Fruit fly (Drosophila melanogaster) whole organism, embryonic: ENCODE results near the gene Sys1.

ENCODE experiments used
- Adf1 ChIP-seq: fragments of 200-800 bp; sonication (Bioruptor generic); IDR thresholded peaks from 2 replicates; pipeline ENCODE4 v1.3.6; 2022; ENCODE audit warnings: missing biosample characterization, missing genetic modification characterization
- Blimp-1 ChIP-seq: fragments of 200-800 bp; sonication (Bioruptor generic); optimal IDR thresholded peaks from 3 replicates; lab custom pipeline; 2018; ENCODE audit warnings: missing biosample characterization, missing genetic modification characterization, mild to moderate bottlenecking, moderate library complexity, missing genetic modification reagents
- CG11398 ChIP-seq: fragments of 200-800 bp; sonication (Bioruptor generic); optimal IDR thresholded peaks from 2 replicates; lab custom pipeline; 2016; ENCODE audit warnings: missing biosample characterization, missing genetic modification characterization
- CG15479 ChIP-seq: fragments of 200-800 bp; sonication (Bioruptor generic); optimal IDR thresholded peaks from 3 replicates; lab custom pipeline; 2019; ENCODE audit warnings: missing biosample characterization, mild to moderate bottlenecking, missing genetic modification characterization, moderate library complexity
- CG1602 ChIP-seq: fragments of 200-800 bp; sonication (Bioruptor generic); optimal IDR thresholded peaks from 3 replicates; lab custom pipeline; 2016; ENCODE audit warnings: missing biosample characterization, missing genetic modification characterization
- CG17802 ChIP-seq: fragments of 200-800 bp; sonication (Bioruptor generic); optimal IDR thresholded peaks from 2 replicates; lab custom pipeline; 2018; ENCODE audit warnings: missing biosample characterization, mild to moderate bottlenecking, missing genetic modification characterization, moderate library complexity
- CG17912 ChIP-seq: fragments of 200-800 bp; sonication (Bioruptor generic); optimal IDR thresholded peaks from 2 replicates; lab custom pipeline; 2018; ENCODE audit warnings: missing biosample characterization, mild to moderate bottlenecking, missing genetic modification characterization
- CG32532 ChIP-seq: fragments of 200-800 bp; sonication (Bioruptor generic); IDR thresholded peaks from 2 replicates; pipeline ENCODE4 v1.3.6; 2022; ENCODE audit warnings: missing biosample characterization, missing genetic modification characterization
- CG33557 ChIP-seq: fragments of 200-800 bp; sonication (Bioruptor generic); optimal IDR thresholded peaks from 2 replicates; lab custom pipeline; 2019; ENCODE audit warnings: missing biosample characterization, mild to moderate bottlenecking, missing genetic modification characterization, moderate library complexity
- CG3407 ChIP-seq: fragments of 200-800 bp; sonication (Bioruptor generic); optimal IDR thresholded peaks from 2 replicates; lab custom pipeline; 2018; ENCODE audit warnings: missing biosample characterization, mild to moderate bottlenecking, missing genetic modification characterization
- CG4282 ChIP-seq: fragments of 200-800 bp; sonication (Bioruptor generic); optimal IDR thresholded peaks from 2 replicates; lab custom pipeline; 2016; ENCODE audit warnings: missing biosample characterization, missing genetic modification characterization
- CG4730 ChIP-seq: fragments of 200-800 bp; sonication (Bioruptor generic); IDR thresholded peaks from 2 replicates; pipeline ENCODE4 v1.3.6; 2022; ENCODE audit warnings: missing biosample characterization, missing genetic modification characterization
- CG6791 ChIP-seq: fragments of 200-800 bp; sonication (Bioruptor generic); IDR thresholded peaks from 3 replicates; pipeline ENCODE4 v1.3.6; 2022; ENCODE audit warnings: missing biosample characterization, missing genetic modification characterization; ENCODE audit not compliant: partially characterized antibody
- CG8388 ChIP-seq: fragments of 200-800 bp; sonication (Bioruptor generic); optimal IDR thresholded peaks from 2 replicates; lab custom pipeline; 2019; ENCODE audit warnings: missing biosample characterization, mild to moderate bottlenecking, missing genetic modification characterization, moderate library complexity
- CG9817 ChIP-seq: fragments of 200-800 bp; sonication (Bioruptor generic); optimal IDR thresholded peaks from 2 replicates; lab custom pipeline; 2018; ENCODE audit warnings: missing biosample characterization, mild to moderate bottlenecking, missing genetic modification characterization, moderate library complexity
- D ChIP-seq, 2 experiments: fragments of 200-800 bp in 1 of 2; fragments of >200 bp in 1 of 2; sonication (Bioruptor generic) in 1 of 2; optimal IDR thresholded peaks; 2 replicates in 1 of 2; 3 replicates in 1 of 2; lab custom pipeline; 2017; ENCODE audit warnings: mild to moderate bottlenecking in 1 of 2, missing biosample characterization in 1 of 2, missing genetic modification characterization in 1 of 2, missing genetic modification reagents in 1 of 2
- Dip2 ChIP-seq: fragments of 200-800 bp; sonication (Bioruptor generic); IDR thresholded peaks from 2 replicates; pipeline ENCODE4 v1.3.6; 2022; ENCODE audit warnings: missing biosample characterization, missing genetic modification characterization
- Dp ChIP-seq: fragments of 200-800 bp; sonication (Bioruptor generic); optimal IDR thresholded peaks from 2 replicates; lab custom pipeline; 2018; ENCODE audit warnings: missing biosample characterization, mild to moderate bottlenecking, missing genetic modification characterization, moderate library complexity
- Fer3 ChIP-seq: fragments of 200-800 bp; sonication (Bioruptor generic); optimal IDR thresholded peaks from 2 replicates; lab custom pipeline; 2018; ENCODE audit warnings: missing biosample characterization, mild to moderate bottlenecking, missing genetic modification characterization, moderate library complexity
- HHEX ChIP-seq: fragments of 200-800 bp; sonication (Bioruptor generic); optimal IDR thresholded peaks from 3 replicates; lab custom pipeline; 2017; ENCODE audit warnings: missing biosample characterization, mild to moderate bottlenecking, missing genetic modification characterization, missing genetic modification reagents
- Hr51 ChIP-seq, 2 experiments: fragments of 200-800 bp; sonication (Bioruptor generic); optimal IDR thresholded peaks; 2 replicates in 1 of 2; 3 replicates in 1 of 2; lab custom pipeline; 2016 to 2018; ENCODE audit warnings: missing biosample characterization in 2 of 2, missing genetic modification characterization in 2 of 2, mild to moderate bottlenecking in 1 of 2, moderate library complexity in 1 of 2
- Mad ChIP-seq: fragments of 200-800 bp; sonication (Bioruptor generic); optimal IDR thresholded peaks from 2 replicates; lab custom pipeline; 2016; ENCODE audit warnings: missing biosample characterization, missing genetic modification characterization
- Meics ChIP-seq: fragments of 200-800 bp; sonication (Bioruptor generic); optimal IDR thresholded peaks from 2 replicates; lab custom pipeline; 2017; ENCODE audit warnings: missing biosample characterization, mild to moderate bottlenecking, missing genetic modification characterization
- Scr ChIP-seq: fragments of 200-800 bp; sonication (Bioruptor generic); IDR thresholded peaks from 2 replicates; pipeline ENCODE4 v1.3.6; 2022; ENCODE audit warnings: missing biosample characterization, missing genetic modification characterization; ENCODE audit not compliant: partially characterized antibody
- Ssrp ChIP-seq: fragments of 200-800 bp; sonication (Bioruptor generic); optimal IDR thresholded peaks from 2 replicates; lab custom pipeline; 2018; ENCODE audit warnings: missing biosample characterization, mild to moderate bottlenecking, missing genetic modification characterization, moderate library complexity
- Xbp1 ChIP-seq: fragments of 200-800 bp; sonication (Bioruptor generic); optimal IDR thresholded peaks from 3 replicates; lab custom pipeline; 2016; ENCODE audit warnings: missing biosample characterization, mild to moderate bottlenecking, missing genetic modification characterization
- ash1 ChIP-seq: fragments of 200-800 bp; sonication (Bioruptor generic); optimal IDR thresholded peaks from 2 replicates; lab custom pipeline; 2018; ENCODE audit warnings: missing biosample characterization, mild to moderate bottlenecking, missing genetic modification characterization
- br ChIP-seq: fragments of >200 bp; optimal IDR thresholded peaks from 2 replicates; lab custom pipeline; 2017
- cad ChIP-seq: fragments of >200 bp; optimal IDR thresholded peaks from 2 replicates; lab custom pipeline; 2017; ENCODE audit warnings: missing biosample characterization, missing genetic modification characterization
- cg ChIP-seq: fragments of 200-800 bp; sonication (Bioruptor generic); optimal IDR thresholded peaks from 3 replicates; lab custom pipeline; 2019; ENCODE audit warnings: missing biosample characterization, mild to moderate bottlenecking, missing genetic modification characterization, moderate library complexity
- corto ChIP-seq: fragments of 200-800 bp; sonication (Bioruptor generic); optimal IDR thresholded peaks from 2 replicates; lab custom pipeline; 2016; ENCODE audit warnings: missing biosample characterization, mild to moderate bottlenecking, missing genetic modification characterization, moderate library complexity
- dmrt11E ChIP-seq: fragments of 200-800 bp; sonication (Bioruptor generic); optimal IDR thresholded peaks from 3 replicates; lab custom pipeline; 2018; ENCODE audit warnings: missing biosample characterization, mild to moderate bottlenecking, missing genetic modification characterization, moderate library complexity
- dysf ChIP-seq: fragments of 200-800 bp; sonication (Bioruptor generic); IDR thresholded peaks from 3 replicates; pipeline ENCODE4 v1.3.6; 2022; ENCODE audit warnings: missing biosample characterization, missing genetic modification characterization
- exex ChIP-seq: fragments of 200-800 bp; sonication (Bioruptor generic); optimal IDR thresholded peaks from 4 replicates; lab custom pipeline; 2018; ENCODE audit warnings: missing biosample characterization, mild to moderate bottlenecking, missing genetic modification characterization, moderate library complexity
- ham ChIP-seq: fragments of 200-800 bp; sonication (Bioruptor generic); IDR thresholded peaks from 2 replicates; pipeline ENCODE4 v1.3.6; 2022; ENCODE audit warnings: missing biosample characterization, missing genetic modification characterization
- hkb ChIP-seq, 2 experiments: fragments of 200-800 bp in 1 of 2; fragments of >200 bp in 1 of 2; sonication (Bioruptor generic) in 1 of 2; IDR thresholded peaks in 1 of 2; optimal IDR thresholded peaks in 1 of 2; 2 replicates each; pipeline versions ENCODE4 v1.3.6 to Lab custom; 2017 to 2022; ENCODE audit warnings: missing biosample characterization in 1 of 2, missing genetic modification characterization in 1 of 2
- klu ChIP-seq: fragments of 200-800 bp; sonication (Bioruptor generic); IDR thresholded peaks from 2 replicates; pipeline ENCODE4 v1.3.6; 2022; ENCODE audit warnings: missing biosample characterization, missing genetic modification characterization
- lbe ChIP-seq: fragments of 200-800 bp; sonication (Bioruptor generic); optimal IDR thresholded peaks from 2 replicates; lab custom pipeline; 2016; ENCODE audit warnings: missing biosample characterization, mild to moderate bottlenecking, missing genetic modification characterization
- lola ChIP-seq, 3 experiments: fragments of >200 bp in 2 of 3; fragments of 200-800 bp in 1 of 3; sonication (Bioruptor generic) in 1 of 3; optimal IDR thresholded peaks; 2 replicates each; lab custom pipeline; 2017 to 2019; ENCODE audit warnings: missing biosample characterization in 3 of 3, missing genetic modification characterization in 3 of 3, mild to moderate bottlenecking in 1 of 3, moderate library complexity in 1 of 3
- mld ChIP-seq: fragments of 200-800 bp; sonication (Bioruptor generic); IDR thresholded peaks from 3 replicates; pipeline ENCODE4 v1.3.6; 2022; ENCODE audit warnings: missing biosample characterization, missing genetic modification characterization; ENCODE audit not compliant: partially characterized antibody
- nerfin-1 ChIP-seq: fragments of 200-800 bp; sonication (Bioruptor generic); optimal IDR thresholded peaks from 3 replicates; lab custom pipeline; 2019; ENCODE audit warnings: missing biosample characterization, mild to moderate bottlenecking, missing genetic modification characterization, moderate library complexity
- schlank ChIP-seq: fragments of 200-800 bp; sonication (Bioruptor generic); optimal IDR thresholded peaks from 2 replicates; lab custom pipeline; 2018; ENCODE audit warnings: missing biosample characterization, mild to moderate bottlenecking, missing genetic modification characterization
- sim ChIP-seq: fragments of 200-800 bp; sonication (Bioruptor generic); IDR thresholded peaks from 2 replicates; pipeline ENCODE4 v1.3.6; 2022; ENCODE audit warnings: missing biosample characterization, missing genetic modification characterization
- sr ChIP-seq: fragments of 200-800 bp; sonication (Bioruptor generic); IDR thresholded peaks from 3 replicates; pipeline ENCODE4 v1.3.6; 2022; ENCODE audit warnings: missing biosample characterization, missing genetic modification characterization
- stc ChIP-seq: fragments of 200-800 bp; sonication (Bioruptor generic); IDR thresholded peaks from 2 replicates; pipeline ENCODE4 v1.3.6; 2022; ENCODE audit warnings: missing biosample characterization, missing genetic modification characterization
- wdn ChIP-seq: fragments of 200-800 bp; sonication (Bioruptor generic); IDR thresholded peaks from 2 replicates; pipeline ENCODE4 v1.3.6; 2022; ENCODE audit warnings: missing biosample characterization, missing genetic modification characterization
- zf30C ChIP-seq: fragments of 200-800 bp; sonication (Bioruptor generic); optimal IDR thresholded peaks from 3 replicates; lab custom pipeline; 2018; ENCODE audit warnings: missing biosample characterization, mild to moderate bottlenecking, missing genetic modification characterization

Gene Sys1

DNA sequence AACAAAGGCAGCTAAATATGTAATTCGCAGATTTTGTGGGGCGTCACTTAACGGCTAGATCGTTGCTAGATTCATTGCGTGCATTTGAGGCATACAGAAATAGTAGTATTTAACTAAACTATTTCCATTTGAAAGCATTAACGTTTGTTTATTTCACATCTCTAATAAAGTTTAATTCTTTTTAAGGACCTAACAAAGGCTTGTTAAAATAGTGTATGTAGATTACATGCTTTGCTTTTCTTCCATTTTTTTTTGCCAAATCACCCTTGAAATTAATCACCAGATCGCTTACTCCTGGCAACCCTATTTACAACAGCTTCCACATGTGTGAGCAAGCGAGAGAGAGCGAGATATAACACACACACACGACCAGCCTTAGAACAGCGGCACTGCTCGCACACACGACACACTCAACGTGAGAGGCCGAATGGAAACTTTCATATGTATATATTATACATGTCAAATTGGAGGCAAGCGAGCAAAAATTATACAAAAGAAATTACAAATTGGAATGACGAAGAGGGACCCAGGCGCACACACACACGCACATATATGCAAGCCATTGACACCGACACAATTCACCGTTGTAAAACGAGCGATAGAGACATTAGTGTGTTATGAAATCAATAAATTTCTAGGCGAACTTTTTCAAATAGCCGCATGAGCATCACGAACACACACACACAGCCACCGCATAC is 6.7 kb downstream of the Sys1 start (continued):
- TF ChIP-seq Mad (GFP tag; lab: Kevin White, UChicago) (peak; percentile 19), Scr (peak; percentile 31; the same call in 1 of the 2 replicates), CG17912 (GFP tag; lab: Kevin White, UChicago) (peak; percentile 59), CG4730 (no peak), Blimp-1 (GFP tag; lab: Kevin White, UChicago) (peak; percentile 45), CG15479 (GFP tag; lab: Kevin White, UChicago) (no peak), ash1 (GFP tag; lab: Kevin White, UChicago) (peak; percentile 17), hkb (optimal IDR thresholded peaks at IDR 0.05; lab: Kevin White, UChicago) (no peak), hkb (GFP tag; IDR thresholded peaks at IDR 0.05; lab: Robert Waterston, UW) (peak; percentile 40; the same call in 1 of the 2 replicates), Dip2 (GFP tag; lab: Robert Waterston, UW) (no peak), dmrt11E (tag; lab: Kevin White, UChicago) (peak; percentile 11), CG17802 (tag; lab: Kevin White, UChicago) (no peak), dysf (peak; percentile 63), mld (GFP tag; lab: Robert Waterston, UW) (no peak), br (no peak), CG6791 (GFP tag; lab: Robert Waterston, UW) (no peak), sim (GFP tag; lab: Robert Waterston, UW) (no peak), CG9817 (tag; lab: Kevin White, UChicago) (peak; percentile 67), CG33557 (GFP tag; lab: Kevin White, UChicago) (peak; percentile 25), D (optimal IDR thresholded peaks at IDR 0.05; lab: Kevin White, UChicago) (no peak), D (GFP tag; optimal IDR thresholded peaks at IDR 0.05; lab: Kevin White, UChicago) (peak; percentile 54), Ssrp (tag; lab: Kevin White, UChicago) (peak; percentile 36), corto (no peak), lbe (GFP tag; lab: Kevin White, UChicago) (peak; percentile 6), zf30C (GFP tag; lab: Kevin White, UChicago) (no peak), CG3407 (no peak), cad (GFP tag; lab: Kevin White, UChicago) (no peak), CG32532 (peak; percentile 71), schlank (tag; lab: Kevin White, UChicago) (peak; percentile 29), ham (GFP tag; lab: Robert Waterston, UW) (no peak), CG8388 (GFP tag; lab: Kevin White, UChicago) (peak; percentile 31), Fer3 (peak; percentile 69), Adf1 (GFP tag; lab: Robert Waterston, UW) (peak; percentile 42; the same call in 1 of the 2 replicates), Xbp1 (GFP tag; lab: Kevin White, UChicago) (peak; percentile 56), nerfin-1 (peak; percentile 62), klu (no peak), lola (GFP tag; optimal IDR thresholded peaks at IDR 0.05; lab: Kevin White, UChicago) (peak in 1 of 3 experiments; percentile 50), CG4282 (GFP tag; lab: Kevin White, UChicago) (peak; percentile 37), CG11398 (peak; percentile 18), stc (GFP tag; lab: Robert Waterston, UW) (peak; percentile 66), Hr51 (GFP tag; optimal IDR thresholded peaks at IDR 0.05; lab: Kevin White, UChicago) (peak; percentile 14 to 67), CG1602 (GFP tag; lab: Kevin White, UChicago) (peak; percentile 26), HHEX (peak; percentile 69), cg (GFP tag; lab: Kevin White, UChicago) (peak; percentile 96), Dp (GFP tag; lab: Kevin White, UChicago) (no peak), wdn (GFP tag; lab: Robert Waterston, UW) (peak; percentile 34; the same call in 1 of the 2 replicates), exex (peak; percentile 69), sr (GFP tag; lab: Robert Waterston, UW) (no peak), Meics (GFP tag; lab: Kevin White, UChicago) (peak; percentile 75)
